Worm (Caenorhabditis elegans) whole organism, early embryonic: ENCODE results near the gene F45E1.1.

Source experiments
- B0310.2 ChIP-seq: sonication (generic microtip); optimal IDR thresholded peaks from 2 replicates; lab custom pipeline; 2016; ENCODE audit warnings: mild to moderate bottlenecking, missing genetic modification characterization, missing compliant biosample characterization
- aly-1 ChIP-seq: sonication (generic microtip); optimal IDR thresholded peaks from 2 replicates; lab custom pipeline; 2016; ENCODE audit warnings: missing genetic modification characterization, missing compliant biosample characterization
- ama-1 ChIP-seq: fragments of 150-350 bp; optimal IDR thresholded peaks from 2 replicates; lab custom pipeline; 2014
- ceh-36 ChIP-seq: sonication (generic microtip); optimal IDR thresholded peaks from 2 replicates; lab custom pipeline; 2016; ENCODE audit warnings: missing genetic modification characterization, inconsistent platforms, missing compliant biosample characterization
- flt-1 ChIP-seq: fragments of 200-800 bp; sonication (Bioruptor generic); IDR thresholded peaks from 2 replicates; pipeline ENCODE4 v1.3.6; 2022; ENCODE audit warnings: missing genetic modification characterization, missing compliant biosample characterization
- hmbx-1 ChIP-seq: sonication (generic microtip); optimal IDR thresholded peaks from 2 replicates; lab custom pipeline; 2016; ENCODE audit warnings: mild to moderate bottlenecking, missing genetic modification characterization, missing compliant biosample characterization
- scrt-1 ChIP-seq: fragments of 200-800 bp; sonication (Bioruptor generic); IDR thresholded peaks from 2 replicates; pipeline ENCODE4 v1.3.6; 2022; ENCODE audit warnings: missing genetic modification characterization, missing compliant biosample characterization
- tbx-11 ChIP-seq: fragments of 200-800 bp; sonication (Bioruptor generic); IDR thresholded peaks from 2 replicates; pipeline ENCODE4 v1.3.6; 2022; ENCODE audit warnings: missing genetic modification characterization, missing compliant biosample characterization

ce11 chrX:7956449-7956848 lies 47.0 kb upstream of the F45E1.1 start:
- TF ChIP-seq tbx-11 (no peak), B0310.2 (no peak), ama-1 (lab: Kevin White, UChicago) (no peak), aly-1 (tag; lab: Kevin White, UChicago) (no peak), scrt-1 (GFP tag; lab: Robert Waterston, UW) (no peak), flt-1 (GFP tag; lab: Robert Waterston, UW) (no peak), ceh-36 (tag; lab: Kevin White, UChicago) (no peak), hmbx-1 (tag; lab: Kevin White, UChicago) (no peak)
